Fruit fly (Drosophila melanogaster): Measurements from ENCODE around the gene para.

para gene

DNA sequence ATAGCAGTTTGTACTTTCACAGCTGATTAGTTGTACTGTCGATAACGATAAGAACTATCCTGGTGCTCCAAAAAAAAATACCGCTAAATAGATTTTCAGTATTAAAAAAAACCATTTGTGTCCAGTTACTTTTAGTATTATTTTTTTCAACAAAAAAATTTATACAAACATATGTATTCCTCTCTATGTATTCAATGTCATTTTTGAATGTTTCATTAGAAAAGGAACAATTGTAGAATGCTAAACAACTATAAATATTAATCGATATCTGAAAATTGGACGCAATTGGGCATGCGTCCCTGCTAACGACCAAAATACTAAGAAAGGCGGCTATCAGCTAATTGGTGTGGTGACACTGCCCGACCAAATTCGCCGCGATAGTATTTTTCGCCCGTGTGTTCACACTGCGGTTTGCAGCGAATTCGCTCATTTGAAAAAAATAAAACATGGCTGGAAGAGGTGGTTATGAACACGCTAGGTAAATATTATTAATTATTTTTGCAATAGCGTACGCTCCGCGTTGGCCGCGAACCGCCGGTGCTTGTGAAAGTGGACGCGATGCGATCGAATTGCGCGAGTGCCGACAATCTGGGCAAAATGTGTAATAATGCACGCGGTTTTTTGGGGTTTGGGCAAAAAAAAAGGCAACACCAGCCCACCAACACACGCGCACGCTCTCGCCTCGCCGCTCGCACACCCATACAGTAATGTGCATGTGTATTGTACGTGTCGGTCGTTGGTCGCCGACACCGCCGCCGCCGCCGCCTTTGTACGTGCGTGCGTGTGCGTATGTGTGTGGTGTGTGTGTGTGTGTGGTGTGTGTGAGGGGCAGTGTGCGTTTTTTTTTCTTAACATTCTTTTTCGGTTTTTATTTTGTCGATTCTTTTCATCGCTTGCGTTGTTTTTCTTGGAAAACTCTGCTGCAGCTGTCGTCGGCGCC lies 84.4 kb downstream of the para start, which contains the start of the genes CG34015 and eIF4H1 (continued):
- TF ChIP-seq MTF-1 (GFP tag; optimal IDR thresholded peaks at IDR 0.05; ENCODE audit: borderline replicate concordance) = no peak
- no peak for TF ChIP-seq pros (GFP tag; optimal IDR thresholded peaks at IDR 0.05)
- TF ChIP-seq CG14710 (tag; optimal IDR thresholded peaks at IDR 0.05) = peak; percentile 100
- TF ChIP-seq NfI (GFP tag; optimal IDR thresholded peaks at IDR 0.05) = no peak
- peak; percentile 66 for TF ChIP-seq Bgb (GFP tag; IDR thresholded peaks at IDR 0.05; ENCODE audit: partially characterized antibody)
- no peak for TF ChIP-seq CG14860 (GFP tag; IDR thresholded peaks at IDR 0.05; ENCODE audit: partially characterized antibody)
- TF ChIP-seq trem (tag; optimal IDR thresholded peaks at IDR 0.05) = peak; percentile 52
- TF ChIP-seq Hr3 (GFP tag; optimal IDR thresholded peaks at IDR 0.05) = no peak
- peak; percentile 74 for TF ChIP-seq Drgx (GFP tag; IDR thresholded peaks at IDR 0.05)
- peak; percentile 78 for TF ChIP-seq pzg (GFP tag; optimal IDR thresholded peaks at IDR 0.05)
- no peak for TF ChIP-seq HLH54F (GFP tag; optimal IDR thresholded peaks at IDR 0.05)
- TF ChIP-seq CG12659 (GFP tag; optimal IDR thresholded peaks at IDR 0.05) = peak; percentile 55
- no peak for TF ChIP-seq cad (GFP tag; optimal IDR thresholded peaks at IDR 0.05)
- no peak for TF ChIP-seq Elba2 (GFP tag; optimal IDR thresholded peaks at IDR 0.05)
- TF ChIP-seq corto (GFP tag; optimal IDR thresholded peaks at IDR 0.05) = no peak
- TF ChIP-seq disco-r (GFP tag; optimal IDR thresholded peaks at IDR 0.05) = no peak
- peak; percentile 76 for TF ChIP-seq YL-1 (GFP tag; optimal IDR thresholded peaks at IDR 0.05)
- TF ChIP-seq CG11695 (GFP tag; IDR thresholded peaks at IDR 0.05) = no peak
- peak; percentile 50 for TF ChIP-seq CG15601 (tag; optimal IDR thresholded peaks at IDR 0.05)
- no peak for TF ChIP-seq CG16863 (GFP tag; optimal IDR thresholded peaks at IDR 0.05)
- TF ChIP-seq Xrp1 (GFP tag; IDR thresholded peaks at IDR 0.05) = no peak
- TF ChIP-seq Doc3 (GFP tag; IDR thresholded peaks at IDR 0.05; ENCODE audit: partially characterized antibody) = peak; percentile 53; the same call in 1 of the 3 replicates
- TF ChIP-seq CG8924 (tag; optimal IDR thresholded peaks at IDR 0.05) = peak; percentile 6
- TF ChIP-seq CG13624 (GFP tag; optimal IDR thresholded peaks at IDR 0.05) = no peak
- TF ChIP-seq CG6791 (GFP tag; IDR thresholded peaks at IDR 0.05; ENCODE audit: partially characterized antibody) = peak; percentile 55; the same call in 2 of the 3 replicates
- 0 out of 3 replicates have a peak, but pooled peaks have one; percentile 24 for TF ChIP-seq CG2199 (GFP tag; IDR thresholded peaks at IDR 0.05)
- no peak for TF ChIP-seq CG18599 (GFP tag; optimal IDR thresholded peaks at IDR 0.05)
- TF ChIP-seq CG2129 (GFP tag; IDR thresholded peaks at IDR 0.05; ENCODE audit: partially characterized antibody) = no peak
- no peak for TF ChIP-seq Jarid2 (GFP tag; optimal IDR thresholded peaks at IDR 0.05)
- TF ChIP-seq CG10147 (GFP tag; optimal IDR thresholded peaks at IDR 0.05) = peak; percentile 1
- no peak for TF ChIP-seq Usf (GFP tag; optimal IDR thresholded peaks at IDR 0.05)
- peak; percentile 21; the same call in 1 of the 2 replicates for TF ChIP-seq CG42726 (GFP tag; IDR thresholded peaks at IDR 0.05; ENCODE audit: partially characterized antibody)
- TF ChIP-seq HmgZ (tag; optimal IDR thresholded peaks at IDR 0.05) = peak; percentile 32
- TF ChIP-seq gfzf (GFP tag; optimal IDR thresholded peaks at IDR 0.05) = peak; percentile 72
- TF ChIP-seq Nf-YC (tag; optimal IDR thresholded peaks at IDR 0.05) = peak; percentile 10
- TF ChIP-seq BtbVII (GFP tag; optimal IDR thresholded peaks at IDR 0.05) = no peak
- peak; percentile 48; the same call in 1 of the 2 replicates for TF ChIP-seq E2f2 (GFP tag; IDR thresholded peaks at IDR 0.05)
- TF ChIP-seq CG2116 (GFP tag; optimal IDR thresholded peaks at IDR 0.05) = peak; percentile 92
- no peak for TF ChIP-seq CG1792 (GFP tag; optimal IDR thresholded peaks at IDR 0.05)
- peak; percentile 16 for TF ChIP-seq CG6854 (GFP tag; optimal IDR thresholded peaks at IDR 0.05)
- TF ChIP-seq CG13287 (GFP tag; IDR thresholded peaks at IDR 0.05; ENCODE audit: partially characterized antibody) = peak; percentile 75
- no peak for TF ChIP-seq CG16779 (GFP tag; IDR thresholded peaks at IDR 0.05)
- no peak for TF ChIP-seq bowl (GFP tag; IDR thresholded peaks at IDR 0.05)
- no peak for TF ChIP-seq Optix (GFP tag; IDR thresholded peaks at IDR 0.05)
- peak in 1 of 3 experiments; percentile 33 for TF ChIP-seq lola (GFP tag; optimal IDR thresholded peaks at IDR 0.05)
- peak; percentile 73 for TF ChIP-seq unc-4 (GFP tag; IDR thresholded peaks at IDR 0.05; ENCODE audit: partially characterized antibody)

All from whole organism, embryonic.